Fruit fly (Drosophila melanogaster): Measurements from ENCODE around the gene NP15.6.
A peak's percentile ranks its signal among the peaks of the same experiment; 100 is the strongest.

The NP15.6 gene

dm6 chr3R:19023862-19024261 lies 3.3 kb upstream of the NP15.6 start, which contains the start of the genes CG6005 and CG14286 (continued):
- peak; percentile 81; the same call in 2 of the 4 replicates for TF ChIP-seq chinmo (GFP tag; IDR thresholded peaks at IDR 0.05; ENCODE audit: partially characterized antibody)
- no peak for TF ChIP-seq CG2199 (GFP tag; IDR thresholded peaks at IDR 0.05)
- TF ChIP-seq ac (GFP tag; optimal IDR thresholded peaks at IDR 0.05), result no peak
- no peak for TF ChIP-seq Eip74EF (GFP tag; optimal IDR thresholded peaks at IDR 0.05)
- no peak for TF ChIP-seq Tbp (GFP tag; optimal IDR thresholded peaks at IDR 0.05)
- peak; percentile 61 to 81 for TF ChIP-seq dpn (GFP tag; optimal IDR thresholded peaks at IDR 0.05)
- TF ChIP-seq mirr (GFP tag; optimal IDR thresholded peaks at IDR 0.05), result no peak
- TF ChIP-seq CG4424 (GFP tag; optimal IDR thresholded peaks at IDR 0.05), result peak; percentile 58
- TF ChIP-seq aop (GFP tag; IDR thresholded peaks at IDR 0.05), result peak; percentile 67; the same call in 1 of the 2 replicates
- TF ChIP-seq Blimp-1 (GFP tag; optimal IDR thresholded peaks at IDR 0.05), result no peak
- no peak for TF ChIP-seq ash1 (GFP tag; optimal IDR thresholded peaks at IDR 0.05)
- no peak for TF ChIP-seq abd-A (tag; optimal IDR thresholded peaks at IDR 0.05)
- TF ChIP-seq Mad (GFP tag; optimal IDR thresholded peaks at IDR 0.05), result peak; percentile 69
- TF ChIP-seq ham (GFP tag; IDR thresholded peaks at IDR 0.05), result no peak
- TF ChIP-seq CoRest (tag; optimal IDR thresholded peaks at IDR 0.05), result peak; percentile 34
- peak; percentile 36; the same call in 1 of the 3 replicates for TF ChIP-seq CG14050 (GFP tag; IDR thresholded peaks at IDR 0.05)
- no peak for TF ChIP-seq jigr1 (GFP tag; IDR thresholded peaks at IDR 0.05)
- peak; percentile 71 for TF ChIP-seq Dbx (GFP tag; IDR thresholded peaks at IDR 0.05)
- no peak for TF ChIP-seq Oaz (GFP tag; IDR thresholded peaks at IDR 0.05)
- TF ChIP-seq CG12299 (tag; optimal IDR thresholded peaks at IDR 0.05), result no peak
- no peak for TF ChIP-seq sim (GFP tag; IDR thresholded peaks at IDR 0.05)
- no peak for TF ChIP-seq p53 (GFP tag; optimal IDR thresholded peaks at IDR 0.05)
- TF ChIP-seq CG34422 (GFP tag; IDR thresholded peaks at IDR 0.05), result peak; percentile 89
- no peak for TF ChIP-seq CG4854 (GFP tag; optimal IDR thresholded peaks at IDR 0.05)
- no peak for TF ChIP-seq C15 (GFP tag; IDR thresholded peaks at IDR 0.05)
- TF ChIP-seq CG13287 (GFP tag; IDR thresholded peaks at IDR 0.05; ENCODE audit: partially characterized antibody), result peak; percentile 88
- peak; percentile 78 for TF ChIP-seq vvl (GFP tag; IDR thresholded peaks at IDR 0.05)
- TF ChIP-seq CG10979 (tag; optimal IDR thresholded peaks at IDR 0.05), result no peak
- TF ChIP-seq Atf-2 (GFP tag; optimal IDR thresholded peaks at IDR 0.05), result peak; percentile 49
- TF ChIP-seq CG13775 (GFP tag; optimal IDR thresholded peaks at IDR 0.05), result peak; percentile 42
- TF ChIP-seq Abd-B (GFP tag; optimal IDR thresholded peaks at IDR 0.05), result no peak
- TF ChIP-seq CG4328 (GFP tag; optimal IDR thresholded peaks at IDR 0.05), result no peak
- no peak for TF ChIP-seq insv (GFP tag; optimal IDR thresholded peaks at IDR 0.05)
- peak; percentile 60 for TF ChIP-seq pzg (GFP tag; optimal IDR thresholded peaks at IDR 0.05)
- peak; percentile 29 for TF ChIP-seq CG17186 (GFP tag; optimal IDR thresholded peaks at IDR 0.05)
- no peak for TF ChIP-seq sc (optimal IDR thresholded peaks at IDR 0.05)
- TF ChIP-seq sc (GFP tag; optimal IDR thresholded peaks at IDR 0.05), result no peak
- TF ChIP-seq chn (GFP tag; optimal IDR thresholded peaks at IDR 0.05), result peak; percentile 78
- TF ChIP-seq CG9437 (GFP tag; optimal IDR thresholded peaks at IDR 0.05), result no peak
- TF ChIP-seq Dll (GFP tag; IDR thresholded peaks at IDR 0.05; ENCODE audit: partially characterized antibody), result peak; percentile 77
- TF ChIP-seq Trl (optimal IDR thresholded peaks at IDR 0.05), result no peak
- peak; percentile 64 for TF ChIP-seq Trl (GFP tag; optimal IDR thresholded peaks at IDR 0.05)
- TF ChIP-seq esg (GFP tag; conservative IDR thresholded peaks at IDR 0.05), result no peak; the same call in 1 of the 2 replicates
- TF ChIP-seq zfh2 (GFP tag; optimal IDR thresholded peaks at IDR 0.05), result peak; percentile 63
- TF ChIP-seq CG7928 (GFP tag; optimal IDR thresholded peaks at IDR 0.05), result no peak
- peak; percentile 80 for TF ChIP-seq bbx (GFP tag; IDR thresholded peaks at IDR 0.05; ENCODE audit: partially characterized antibody)
- peak; percentile 52 for TF ChIP-seq Drgx (GFP tag; IDR thresholded peaks at IDR 0.05)
- no peak for TF ChIP-seq CG17359 (tag; optimal IDR thresholded peaks at IDR 0.05)
- no peak for TF ChIP-seq CG8944 (GFP tag; optimal IDR thresholded peaks at IDR 0.05)
- peak; percentile 28; the same call in 1 of the 2 replicates for TF ChIP-seq CG1024 (GFP tag; IDR thresholded peaks at IDR 0.05)
- no peak for TF ChIP-seq sqz (GFP tag; optimal IDR thresholded peaks at IDR 0.05)
- TF ChIP-seq mam (GFP tag; optimal IDR thresholded peaks at IDR 0.05), result peak; percentile 69

Measured in whole organism, embryonic.